Fruit fly (Drosophila melanogaster) whole organism, adult: ENCODE measurements around the gene CG7857.

Source experiments
- CG11617 ChIP-seq: fragments of 200-800 bp; sonication (Bioruptor generic); optimal IDR thresholded peaks from 2 replicates; lab custom pipeline; 2017; ENCODE audit warnings: mild to moderate bottlenecking, missing biosample characterization, missing genetic modification reagents, missing genetic modification characterization
- CG12768 ChIP-seq: fragments of 200-800 bp; sonication (Bioruptor generic); optimal IDR thresholded peaks from 2 replicates; lab custom pipeline; 2017; ENCODE audit warnings: missing biosample characterization, missing genetic modification characterization, mild to moderate bottlenecking, moderate library complexity, missing genetic modification reagents
- CG14711 ChIP-seq: fragments of 200-800 bp; sonication (Bioruptor generic); optimal IDR thresholded peaks from 2 replicates; lab custom pipeline; 2018; ENCODE audit warnings: missing biosample characterization, mild to moderate bottlenecking, missing genetic modification characterization, moderate library complexity
- CG1620 ChIP-seq: fragments of 200-800 bp; sonication (Bioruptor generic); optimal IDR thresholded peaks from 2 replicates; lab custom pipeline; 2016; ENCODE audit warnings: missing biosample characterization, missing genetic modification characterization
- CG33017 ChIP-seq: fragments of 200-800 bp; sonication (Bioruptor generic); optimal IDR thresholded peaks from 2 replicates; lab custom pipeline; 2018; ENCODE audit warnings: missing biosample characterization, mild to moderate bottlenecking, missing genetic modification characterization, moderate library complexity
- CG5204 ChIP-seq: fragments of 200-800 bp; sonication (Bioruptor generic); optimal IDR thresholded peaks from 2 replicates; lab custom pipeline; 2016; ENCODE audit warnings: missing biosample characterization, missing genetic modification characterization
- CG7045 ChIP-seq: fragments of 200-800 bp; sonication (Bioruptor generic); optimal IDR thresholded peaks from 2 replicates; lab custom pipeline; 2017; ENCODE audit warnings: missing biosample characterization, mild to moderate bottlenecking, missing genetic modification characterization
- CG7101 ChIP-seq: fragments of 200-800 bp; sonication (Bioruptor generic); optimal IDR thresholded peaks from 2 replicates; lab custom pipeline; 2018; ENCODE audit warnings: missing biosample characterization, mild to moderate bottlenecking, missing genetic modification characterization, moderate library complexity
- Clk ChIP-seq: fragments of 200-800 bp; sonication (Bioruptor generic); optimal IDR thresholded peaks from 2 replicates; lab custom pipeline; 2017; ENCODE audit warnings: missing biosample characterization, missing genetic modification characterization
- Crg-1 ChIP-seq: fragments of 200-800 bp; sonication (Bioruptor generic); optimal IDR thresholded peaks from 2 replicates; lab custom pipeline; 2016; ENCODE audit warnings: missing biosample characterization, missing genetic modification characterization
- Hr96 ChIP-seq: fragments of 200-800 bp; sonication (Bioruptor generic); optimal IDR thresholded peaks from 2 replicates; lab custom pipeline; 2016; ENCODE audit warnings: missing biosample characterization, missing genetic modification characterization
- Mnt ChIP-seq: fragments of 200-800 bp; sonication (Bioruptor generic); optimal IDR thresholded peaks from 2 replicates; lab custom pipeline; 2016; ENCODE audit warnings: missing biosample characterization, mild to moderate bottlenecking, missing genetic modification characterization
- bab1 ChIP-seq: fragments of 200-800 bp; sonication (Bioruptor generic); optimal IDR thresholded peaks from 3 replicates; lab custom pipeline; 2019; ENCODE audit warnings: missing biosample characterization, mild to moderate bottlenecking, missing genetic modification characterization, moderate library complexity
- cic ChIP-seq: fragments of 200-800 bp; sonication (Bioruptor generic); optimal IDR thresholded peaks from 2 replicates; lab custom pipeline; 2017; ENCODE audit warnings: missing biosample characterization, mild to moderate bottlenecking, missing genetic modification characterization, moderate library complexity
- cnc ChIP-seq, 2 experiments: fragments of >200 bp; optimal IDR thresholded peaks; 2 replicates each; lab custom pipeline; 2017
- kay ChIP-seq: fragments of 200-800 bp; sonication (Bioruptor generic); peaks from one replicate; lab custom pipeline; 2016; ENCODE audit warnings: missing biosample characterization, missing genetic modification characterization, borderline replicate concordance
- ovo ChIP-seq: fragments of 200-800 bp; sonication (Bioruptor generic); optimal IDR thresholded peaks from 2 replicates; lab custom pipeline; 2016; ENCODE audit warnings: missing biosample characterization, missing genetic modification characterization
- pad ChIP-seq: fragments of 200-800 bp; sonication (Bioruptor generic); optimal IDR thresholded peaks from 3 replicates; lab custom pipeline; 2017; ENCODE audit warnings: missing biosample characterization, missing genetic modification characterization, mild to moderate bottlenecking, moderate library complexity, missing genetic modification reagents
- tj ChIP-seq: fragments of 200-800 bp; sonication (Bioruptor generic); optimal IDR thresholded peaks from 3 replicates; lab custom pipeline; 2017; ENCODE audit warnings: missing biosample characterization, mild to moderate bottlenecking, missing genetic modification characterization, moderate library complexity
- toe ChIP-seq: fragments of 200-800 bp; sonication (Bioruptor generic); optimal IDR thresholded peaks from 2 replicates; lab custom pipeline; 2016; ENCODE audit warnings: missing biosample characterization, missing genetic modification characterization

The CG7857 gene

DNA sequence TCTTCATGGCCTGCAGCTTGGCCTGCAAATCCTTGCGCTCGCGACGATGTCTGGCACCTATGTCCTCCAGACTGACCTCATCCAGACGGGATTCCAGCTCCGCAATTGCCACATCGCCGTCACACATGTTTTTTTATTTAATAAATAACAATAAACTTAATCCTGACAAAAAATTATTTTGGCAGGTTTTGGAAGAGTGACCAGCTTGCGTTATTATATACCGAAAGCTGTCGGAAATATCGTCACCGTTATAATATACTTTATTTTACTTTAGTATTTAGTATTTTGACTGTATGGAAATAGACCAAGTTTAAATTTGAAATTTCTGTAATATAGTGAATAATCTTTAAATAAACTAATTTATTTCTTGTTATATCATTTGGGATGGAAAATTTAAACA lies at the start of gene CG7857:
CG7857 (minus strand) TSS at position 208 of the 400 bp plus-strand sequence.
- TF ChIP-seq Mnt (no peak), kay (no peak), CG12768 (GFP tag; lab: Kevin White, UChicago) (no peak), bab1 (GFP tag; lab: Kevin White, UChicago) (no peak), CG1620 (GFP tag; lab: Kevin White, UChicago) (no peak), pad (GFP tag; lab: Kevin White, UChicago) (no peak), tj (GFP tag; lab: Kevin White, UChicago) (no peak), CG7101 (tag; lab: Kevin White, UChicago) (no peak), toe (GFP tag; lab: Kevin White, UChicago) (no peak), CG14711 (tag; lab: Kevin White, UChicago) (no peak), Clk (GFP tag; lab: Kevin White, UChicago) (no peak), cnc (optimal IDR thresholded peaks at IDR 0.05; lab: Kevin White, UChicago) (no peak), CG7045 (no peak), Crg-1 (GFP tag; lab: Kevin White, UChicago) (no peak), Hr96 (GFP tag; lab: Kevin White, UChicago) (no peak), CG33017 (tag; lab: Kevin White, UChicago) (no peak)

DNA sequence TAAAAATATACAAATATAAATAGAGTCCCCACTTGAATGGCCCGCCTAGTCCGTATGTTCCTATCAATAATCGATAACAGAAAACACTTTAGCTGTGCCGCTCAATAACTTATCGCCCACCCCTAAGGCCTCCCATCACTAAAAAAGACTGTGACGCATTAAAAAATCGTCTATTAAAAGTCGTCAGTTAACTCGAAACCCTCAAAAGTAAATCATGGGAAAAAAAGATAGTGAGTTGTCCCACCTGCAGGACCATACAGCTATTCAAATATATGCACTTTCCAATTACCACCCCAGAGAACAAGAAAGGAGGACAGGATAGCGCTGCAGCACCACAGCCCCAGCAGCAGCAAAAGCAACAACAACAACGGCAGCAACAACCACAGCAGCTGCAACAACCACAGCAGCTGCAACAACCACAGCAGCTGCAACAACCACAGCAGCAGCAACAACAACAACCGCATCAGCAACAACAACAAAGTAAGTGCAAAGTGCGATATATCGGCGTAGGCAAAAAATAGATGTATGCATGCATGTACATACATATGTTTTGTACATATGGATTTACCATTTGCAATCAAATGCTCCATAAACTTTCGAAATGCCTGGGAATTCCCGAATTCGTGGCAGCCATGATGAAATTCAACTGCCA lies 49.4 kb upstream of the CG7857 start, which contains the start of gene AGO2:
AGO2 (plus strand) TSS at position 121 of the 652 bp plus-strand sequence.
- no peak for TF ChIP-seq CG1620 (GFP tag; lab: Kevin White, UChicago)
- peak; percentile 14 for TF ChIP-seq CG11617
- no peak for TF ChIP-seq ovo (GFP tag; lab: Kevin White, UChicago)
- peak; percentile 54 for TF ChIP-seq Clk (GFP tag; lab: Kevin White, UChicago)
- TF ChIP-seq toe (GFP tag; lab: Kevin White, UChicago) = no peak
- no peak for TF ChIP-seq Hr96 (GFP tag; lab: Kevin White, UChicago)
- peak; percentile 27 for TF ChIP-seq CG7045
- peak; percentile 59 for TF ChIP-seq CG33017 (tag; lab: Kevin White, UChicago)
- TF ChIP-seq Crg-1 (GFP tag; lab: Kevin White, UChicago) = no peak
- no peak for TF ChIP-seq cnc (optimal IDR thresholded peaks at IDR 0.05; lab: Kevin White, UChicago)
- TF ChIP-seq CG5204 (GFP tag; lab: Kevin White, UChicago) = no peak
- peak; percentile 72 for TF ChIP-seq cic
- peak; percentile 96 for TF ChIP-seq CG12768 (GFP tag; lab: Kevin White, UChicago)
- peak; percentile 59 for TF ChIP-seq Mnt
- TF ChIP-seq kay = peak; percentile 95
- TF ChIP-seq CG14711 (tag; lab: Kevin White, UChicago) = peak; percentile 65
- peak; percentile 86 for TF ChIP-seq tj (GFP tag; lab: Kevin White, UChicago)
- TF ChIP-seq bab1 (GFP tag; lab: Kevin White, UChicago) = peak; percentile 68
- peak; percentile 45 for TF ChIP-seq CG7101 (tag; lab: Kevin White, UChicago)
- TF ChIP-seq pad (GFP tag; lab: Kevin White, UChicago) = peak; percentile 94

dm6 chr3L:15548843-15549242 lies 44.1 kb upstream of the CG7857 start:
- TF ChIP-seq CG7045 (peak; percentile 0), CG1620 (GFP tag; lab: Kevin White, UChicago) (no peak), cic (peak; percentile 2), CG7101 (tag; lab: Kevin White, UChicago) (no peak), CG33017 (tag; lab: Kevin White, UChicago) (peak; percentile 12), Mnt (no peak), CG11617 (peak; percentile 3)

dm6 chr3L:15547187-15547790 lies 42.6 kb upstream of the CG7857 start:
- no peak for TF ChIP-seq CG7045
- TF ChIP-seq kay = peak; percentile 64
- TF ChIP-seq CG11617 = no peak
- TF ChIP-seq cic = peak; percentile 8
- no peak for TF ChIP-seq pad (GFP tag; lab: Kevin White, UChicago)

DNA sequence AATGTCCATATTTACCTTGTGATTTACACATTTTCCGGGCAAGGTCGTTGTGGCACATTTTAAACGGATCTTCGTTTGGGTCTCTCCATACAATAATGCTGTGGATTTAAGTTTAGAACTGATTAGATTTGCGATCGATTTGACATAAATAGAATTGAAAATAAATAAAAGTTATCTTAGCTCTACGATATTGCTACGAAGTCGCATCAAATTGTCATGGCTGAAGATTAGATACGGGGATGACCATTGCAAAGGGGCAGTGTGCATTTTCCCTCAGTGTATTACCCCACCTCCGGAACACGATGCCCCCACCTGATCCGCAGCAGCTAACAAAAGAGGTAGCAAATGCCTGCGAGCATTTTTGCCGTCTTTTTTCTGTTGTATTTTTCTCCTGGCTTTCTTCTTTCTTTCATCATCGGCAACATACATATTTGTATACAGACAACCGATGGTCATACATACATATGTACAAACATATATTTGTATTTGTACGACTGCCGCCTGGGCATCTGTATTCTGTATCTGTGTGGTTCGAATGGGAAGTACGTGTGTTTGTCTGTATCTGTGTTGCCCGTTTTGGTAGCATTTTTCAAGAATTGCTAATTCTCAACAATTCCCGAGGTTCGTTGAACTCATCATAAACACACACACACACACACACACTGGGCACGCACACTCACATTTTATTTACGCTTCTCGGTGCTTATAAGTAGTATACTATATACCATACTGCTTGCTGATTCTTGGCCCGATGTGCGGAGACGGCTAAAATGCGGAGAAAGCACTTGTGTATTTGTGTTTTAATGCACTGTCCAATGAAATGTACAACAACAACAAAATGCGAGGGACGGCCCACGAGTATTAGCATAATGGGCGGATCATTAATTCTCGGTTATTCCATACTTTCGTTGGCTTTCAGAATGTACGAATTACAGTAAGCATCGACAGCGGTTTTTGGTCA lies 40.0 kb upstream of the CG7857 start:
- TF ChIP-seq Mnt (no peak), kay (no peak), CG12768 (GFP tag; lab: Kevin White, UChicago) (no peak), CG33017 (tag; lab: Kevin White, UChicago) (no peak), CG11617 (no peak), tj (GFP tag; lab: Kevin White, UChicago) (peak; percentile 95), Clk (GFP tag; lab: Kevin White, UChicago) (no peak)

DNA sequence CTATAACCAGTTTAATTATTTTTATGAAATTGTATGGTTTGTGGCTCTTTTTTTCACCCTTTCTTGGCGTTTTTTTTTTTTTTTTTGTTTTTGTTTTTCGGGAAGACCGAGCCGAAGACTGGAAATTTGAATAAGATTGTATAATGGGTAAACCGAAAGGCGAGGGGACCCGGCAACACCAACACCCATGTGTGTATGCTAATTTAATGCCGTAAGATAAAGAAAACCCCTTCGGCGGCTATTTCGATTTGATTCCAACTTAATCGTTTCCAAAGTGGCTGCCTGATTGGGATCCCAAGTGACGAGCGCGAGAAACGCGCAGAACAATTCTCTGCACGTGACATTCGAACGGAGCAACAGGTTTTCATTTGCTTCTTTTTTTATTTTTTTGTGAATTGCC lies 38.8 kb upstream of the CG7857 start:
- TF ChIP-seq CG1620 (GFP tag; lab: Kevin White, UChicago) (no peak), Crg-1 (GFP tag; lab: Kevin White, UChicago) (no peak), CG14711 (tag; lab: Kevin White, UChicago) (no peak), Hr96 (GFP tag; lab: Kevin White, UChicago) (no peak), bab1 (GFP tag; lab: Kevin White, UChicago) (no peak), CG33017 (tag; lab: Kevin White, UChicago) (no peak), cic (no peak), Clk (GFP tag; lab: Kevin White, UChicago) (no peak), CG7045 (no peak), CG7101 (tag; lab: Kevin White, UChicago) (no peak), ovo (GFP tag; lab: Kevin White, UChicago) (no peak)
